Worm (Caenorhabditis elegans): ENCODE results near the gene F09B12.7.

DNA sequence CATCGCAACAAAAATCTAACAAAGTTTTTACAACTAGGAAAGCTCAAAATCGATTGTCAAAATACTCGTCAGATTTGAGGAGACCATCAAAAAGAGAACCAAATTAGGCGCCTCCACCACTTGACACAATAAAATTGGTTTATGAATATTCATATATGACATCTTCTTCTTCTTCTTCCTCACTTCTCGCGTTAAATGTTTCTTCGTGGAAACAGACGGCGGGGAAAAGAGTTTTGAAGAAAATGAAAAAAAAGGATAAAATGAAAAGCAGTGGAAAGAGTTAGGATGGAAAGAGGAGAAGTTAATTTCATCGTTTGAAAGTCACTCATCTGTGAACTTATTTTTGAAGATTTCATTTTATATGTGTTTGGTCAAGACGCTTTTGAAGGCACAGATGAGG is 40.1 kb upstream of the F09B12.7 start:
- TF ChIP-seq scrt-1 (GFP tag; IDR thresholded peaks at IDR 0.05) (no peak), flt-1 (GFP tag; IDR thresholded peaks at IDR 0.05) (no peak), tbx-11 (GFP tag; IDR thresholded peaks at IDR 0.05) (no peak)
